Worm (Caenorhabditis elegans): ENCODE results near the gene ifc-1.

Gene ifc-1

DNA sequence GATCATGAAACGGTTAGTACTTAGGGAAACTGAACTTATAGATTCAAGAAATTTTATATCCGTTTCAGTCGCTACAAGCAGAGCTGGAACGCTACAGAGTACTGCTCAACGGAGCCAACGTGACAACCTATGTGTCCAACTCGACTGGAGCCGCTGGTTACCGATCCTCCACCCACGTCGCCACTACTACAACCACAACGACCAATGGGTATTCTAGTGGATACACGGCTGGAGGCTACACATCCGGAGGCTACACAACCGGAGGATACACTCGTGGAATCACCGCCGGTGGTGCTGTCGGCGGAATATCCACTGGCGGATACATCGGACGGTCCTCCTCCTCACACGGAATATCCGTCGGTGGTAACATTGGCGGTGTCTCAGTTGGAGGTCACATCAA, 1.9 kb downstream of the ifc-1 start:
- no peak for TF ChIP-seq blmp-1 (tag; optimal IDR thresholded peaks at IDR 0.05; ENCODE audit: insufficient read depth)
- no peak for TF ChIP-seq nhr-23 (tag; optimal IDR thresholded peaks at IDR 0.05)
- no peak for TF ChIP-seq gmeb-1 (tag; optimal IDR thresholded peaks at IDR 0.05)
- no peak for TF ChIP-seq sma-3 (GFP tag; optimal IDR thresholded peaks at IDR 0.05)
- no peak for TF ChIP-seq mab-5 (tag; optimal IDR thresholded peaks at IDR 0.05)
- no peak for TF ChIP-seq R02D3.7 (tag; optimal IDR thresholded peaks at IDR 0.05)
- TF ChIP-seq crh-2 (tag; optimal IDR thresholded peaks at IDR 0.05), result no peak
- TF ChIP-seq nhr-11 (tag; optimal IDR thresholded peaks at IDR 0.05), result no peak
- TF ChIP-seq unc-39 (tag; optimal IDR thresholded peaks at IDR 0.05), result no peak
- TF ChIP-seq Y55F3AM.14 (GFP tag; optimal IDR thresholded peaks at IDR 0.05), result no peak
- no peak for TF ChIP-seq nhr-12 (tag; optimal IDR thresholded peaks at IDR 0.05)
- no peak for TF ChIP-seq ztf-11 (tag; optimal IDR thresholded peaks at IDR 0.05)
- no peak for TF ChIP-seq unc-55 (GFP tag; optimal IDR thresholded peaks at IDR 0.05)
- TF ChIP-seq sem-4 (tag; optimal IDR thresholded peaks at IDR 0.05), result no peak
- no peak for TF ChIP-seq lin-13 (GFP tag; optimal IDR thresholded peaks at IDR 0.05)
- no peak for TF ChIP-seq nhr-10 (tag; optimal IDR thresholded peaks at IDR 0.05)

DNA sequence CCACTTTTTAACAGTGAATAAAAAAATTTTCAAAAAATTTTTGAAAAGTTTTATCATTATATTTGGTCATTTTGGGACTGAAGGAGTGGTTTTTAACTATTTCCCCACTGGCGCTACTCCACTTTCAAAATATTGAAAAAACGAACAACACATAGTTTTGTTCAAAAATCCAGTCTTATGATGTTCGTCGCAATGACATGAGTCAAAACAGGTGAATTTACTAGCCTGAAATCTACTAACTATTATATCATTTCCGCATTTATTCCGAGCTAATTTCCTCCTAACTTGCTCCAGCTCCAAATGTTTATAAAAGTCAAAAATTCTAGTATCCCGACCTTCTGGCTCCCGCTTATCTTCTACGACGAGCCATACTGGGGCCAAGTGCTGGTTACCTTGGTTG, 3.2 kb downstream of the ifc-1 start, which contains the start of gene sre-24:
sre-24 (plus strand) TSS at position 301 of the 400 bp plus-strand sequence.
- no peak for TF ChIP-seq sem-4 (tag; optimal IDR thresholded peaks at IDR 0.05)
- no peak for TF ChIP-seq dmd-4 (tag; optimal IDR thresholded peaks at IDR 0.05)
- no peak for TF ChIP-seq nhr-11 (tag; optimal IDR thresholded peaks at IDR 0.05)
- TF ChIP-seq alr-1 (tag; optimal IDR thresholded peaks at IDR 0.05), result no peak
- TF ChIP-seq mab-5 (tag; optimal IDR thresholded peaks at IDR 0.05), result no peak
- TF ChIP-seq mbf-1 (tag; optimal IDR thresholded peaks at IDR 0.05), result no peak
- no peak for TF ChIP-seq elt-3 (tag; optimal IDR thresholded peaks at IDR 0.05)
- no peak for TF ChIP-seq R02D3.7 (tag; optimal IDR thresholded peaks at IDR 0.05)
- TF ChIP-seq blmp-1 (tag; optimal IDR thresholded peaks at IDR 0.05; ENCODE audit: insufficient read depth), result no peak
- no peak for TF ChIP-seq ceh-16 (tag; optimal IDR thresholded peaks at IDR 0.05)
- TF ChIP-seq nhr-25 (tag; optimal IDR thresholded peaks at IDR 0.05), result no peak
- no peak for TF ChIP-seq gmeb-1 (tag; optimal IDR thresholded peaks at IDR 0.05)
- no peak for TF ChIP-seq nhr-6 (tag; optimal IDR thresholded peaks at IDR 0.05)
- no peak for TF ChIP-seq sma-3 (GFP tag; optimal IDR thresholded peaks at IDR 0.05)

DNA sequence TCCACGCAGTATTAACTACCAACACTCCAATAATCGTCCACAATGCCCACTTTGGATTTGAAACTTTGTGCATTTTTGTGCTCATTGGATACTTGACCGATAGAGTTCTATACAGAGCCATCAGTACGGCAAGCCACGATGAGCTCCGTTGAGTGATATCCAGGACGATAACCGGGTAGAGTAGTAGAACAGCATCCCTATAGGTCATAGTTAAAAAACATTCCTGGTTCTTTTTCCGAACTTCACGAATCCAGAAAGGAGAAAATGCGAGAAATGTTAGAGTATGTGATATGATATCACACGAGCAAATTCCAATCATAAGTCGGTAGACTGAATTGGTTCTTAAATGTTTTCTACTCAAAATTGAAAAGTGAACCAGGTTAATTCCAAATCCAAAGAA, 7.1 kb downstream of the ifc-1 start:
- TF ChIP-seq ztf-1 (GFP tag; conservative IDR thresholded peaks at IDR 0.05) (no peak), nhr-10 (tag; optimal IDR thresholded peaks at IDR 0.05) (no peak), unc-39 (tag; optimal IDR thresholded peaks at IDR 0.05) (no peak), nhr-77 (tag; optimal IDR thresholded peaks at IDR 0.05) (no peak), ztf-4 (tag; optimal IDR thresholded peaks at IDR 0.05) (no peak), ama-1 (optimal IDR thresholded peaks at IDR 0.05) (no peak), blmp-1 (tag; optimal IDR thresholded peaks at IDR 0.05; ENCODE audit: insufficient read depth) (no peak), fos-1 (tag; optimal IDR thresholded peaks at IDR 0.05) (no peak), peb-1 (tag; optimal IDR thresholded peaks at IDR 0.05) (no peak), lin-13 (GFP tag; optimal IDR thresholded peaks at IDR 0.05) (no peak), sem-4 (tag; optimal IDR thresholded peaks at IDR 0.05) (no peak), crh-2 (tag; optimal IDR thresholded peaks at IDR 0.05) (no peak), skn-1 (tag; optimal IDR thresholded peaks at IDR 0.05) (no peak), zag-1 (tag; optimal IDR thresholded peaks at IDR 0.05) (no peak), lin-39 (tag; optimal IDR thresholded peaks at IDR 0.05) (no peak), ZK546.5 (tag; optimal IDR thresholded peaks at IDR 0.05) (no peak), F13H6.1 (tag; optimal IDR thresholded peaks at IDR 0.05) (no peak), aly-2 (tag; optimal IDR thresholded peaks at IDR 0.05) (no peak)

DNA sequence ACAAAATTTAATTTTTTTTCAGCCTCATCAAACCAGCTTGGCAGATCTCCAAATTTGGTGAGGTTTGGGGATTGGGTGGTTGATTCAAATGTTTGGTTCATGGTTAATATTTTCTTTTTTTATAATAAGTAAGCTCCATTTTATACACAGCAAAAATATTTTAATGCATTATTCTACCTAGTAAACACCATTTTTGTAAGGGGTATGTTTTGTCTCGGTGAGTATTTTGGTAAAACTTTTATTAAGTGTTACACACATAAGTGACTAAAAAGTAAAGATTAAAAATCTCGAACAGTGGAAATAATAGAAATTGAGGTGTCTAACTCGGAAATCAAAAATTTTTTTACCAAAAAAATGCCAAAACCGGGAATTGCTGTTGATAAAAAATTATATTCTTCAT, 7.5 kb downstream of the ifc-1 start, which contains the start of gene srw-4:
srw-4 (minus strand) TSS at position 101 of the 400 bp plus-strand sequence.
- TF ChIP-seq nhr-237 (tag; optimal IDR thresholded peaks at IDR 0.05) (no peak), blmp-1 (tag; optimal IDR thresholded peaks at IDR 0.05; ENCODE audit: insufficient read depth) (no peak), skn-1 (tag; optimal IDR thresholded peaks at IDR 0.05) (no peak), sma-9 (GFP tag; optimal IDR thresholded peaks at IDR 0.05) (no peak), sma-9 (tag; optimal IDR thresholded peaks at IDR 0.05) (no peak), elt-1 (tag; optimal IDR thresholded peaks at IDR 0.05) (no peak), elt-3 (tag; optimal IDR thresholded peaks at IDR 0.05) (no peak), nhr-6 (tag; optimal IDR thresholded peaks at IDR 0.05) (no peak), ceh-16 (tag; optimal IDR thresholded peaks at IDR 0.05) (no peak), dmd-4 (tag; optimal IDR thresholded peaks at IDR 0.05) (no peak), unc-62 (GFP tag; optimal IDR thresholded peaks at IDR 0.05) (no peak), mdl-1 (tag; optimal IDR thresholded peaks at IDR 0.05) (no peak), lin-13 (GFP tag; optimal IDR thresholded peaks at IDR 0.05) (no peak), F13H6.1 (tag; optimal IDR thresholded peaks at IDR 0.05) (no peak), lin-11 (tag; optimal IDR thresholded peaks at IDR 0.05) (no peak), R02D3.7 (tag; optimal IDR thresholded peaks at IDR 0.05) (no peak)
